Fruit fly (Drosophila melanogaster): Measurements from ENCODE around the gene COX7B.

The COX7B gene

dm6 chr3L:17381990-17382389 lies 43.3 kb upstream of the COX7B start:
- TF ChIP-seq CrebA (GFP tag; optimal IDR thresholded peaks at IDR 0.05; ENCODE audit: borderline replicate concordance) (no peak), dsf (GFP tag; optimal IDR thresholded peaks at IDR 0.05; ENCODE audit: borderline replicate concordance) (no peak), Hr83 (GFP tag; optimal IDR thresholded peaks at IDR 0.05; ENCODE audit: poor library complexity, severe bottlenecking) (no peak), tai (GFP tag; optimal IDR thresholded peaks at IDR 0.05) (no peak), usp (GFP tag; optimal IDR thresholded peaks at IDR 0.05) (no peak), Sp1 (GFP tag; optimal IDR thresholded peaks at IDR 0.05) (no peak), Dif (GFP tag; optimal IDR thresholded peaks at IDR 0.05; ENCODE audit: partially characterized antibody) (no peak), HLH106 (tag; optimal IDR thresholded peaks at IDR 0.05) (no peak), jim (GFP tag; optimal IDR thresholded peaks at IDR 0.05) (no peak), ey (GFP tag; optimal IDR thresholded peaks at IDR 0.05) (no peak), fru (GFP tag; optimal IDR thresholded peaks at IDR 0.05) (no peak), woc (GFP tag; optimal IDR thresholded peaks at IDR 0.05) (no peak), foxo (GFP tag; optimal IDR thresholded peaks at IDR 0.05) (no peak), Jra (GFP tag; optimal IDR thresholded peaks at IDR 0.05) (no peak), N (GFP tag; optimal IDR thresholded peaks at IDR 0.05) (no peak), CG9705 (GFP tag; optimal IDR thresholded peaks at IDR 0.05) (no peak), psq (GFP tag; optimal IDR thresholded peaks at IDR 0.05) (no peak)

- TF ChIP-seq Myc (optimal IDR thresholded peaks at IDR 0.05) (no peak), Jra (GFP tag; optimal IDR thresholded peaks at IDR 0.05) (no peak), fru (GFP tag; optimal IDR thresholded peaks at IDR 0.05) (no peak), Dif (GFP tag; optimal IDR thresholded peaks at IDR 0.05; ENCODE audit: partially characterized antibody) (no peak), usp (GFP tag; optimal IDR thresholded peaks at IDR 0.05) (no peak), Hr78 (GFP tag; optimal IDR thresholded peaks at IDR 0.05) (no peak), CG9705 (GFP tag; optimal IDR thresholded peaks at IDR 0.05) (no peak)
Observed at dm6 chr3L:17382628-17383027, 42.6 kb upstream of the COX7B start, which contains the start of gene CG13728. Gene CG13728, minus strand, starts transcription at chr3L:17382728.

DNA sequence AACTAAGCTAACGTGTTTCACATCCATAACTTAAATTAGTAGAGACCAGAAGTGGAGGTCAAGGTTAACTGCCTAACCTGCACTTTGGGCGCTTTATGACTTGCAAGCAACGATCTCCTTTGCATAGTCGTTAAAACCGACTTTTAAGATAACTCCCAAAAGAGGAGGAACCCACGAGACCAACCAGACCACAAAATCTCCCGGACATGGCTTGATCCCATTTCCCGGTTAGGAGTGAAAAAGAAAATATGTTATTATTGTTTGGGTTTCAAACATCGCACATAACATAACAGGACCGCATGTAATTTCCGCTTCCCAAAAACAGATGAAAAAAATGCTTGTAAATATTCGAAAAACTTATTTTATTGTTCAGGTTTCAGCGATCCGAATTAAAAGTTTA lies 42.0 kb upstream of the COX7B start:
- TF ChIP-seq psq (GFP tag; optimal IDR thresholded peaks at IDR 0.05) (no peak), woc (GFP tag; optimal IDR thresholded peaks at IDR 0.05) (no peak), Mio (GFP tag; optimal IDR thresholded peaks at IDR 0.05) (no peak), dl (GFP tag; optimal IDR thresholded peaks at IDR 0.05; ENCODE audit: insufficient read depth in 1 of 2, partially characterized antibody in 2 of 2) (no peak), Hr83 (GFP tag; optimal IDR thresholded peaks at IDR 0.05; ENCODE audit: poor library complexity, severe bottlenecking) (no peak), CG9705 (GFP tag; optimal IDR thresholded peaks at IDR 0.05) (no peak), Dif (GFP tag; optimal IDR thresholded peaks at IDR 0.05; ENCODE audit: partially characterized antibody) (no peak), Rel (GFP tag; optimal IDR thresholded peaks at IDR 0.05) (no peak), Rel (tag; optimal IDR thresholded peaks at IDR 0.05) (no peak), GATAd (GFP tag; optimal IDR thresholded peaks at IDR 0.05) (no peak), CrebA (GFP tag; optimal IDR thresholded peaks at IDR 0.05; ENCODE audit: borderline replicate concordance) (no peak), Vsx2 (GFP tag; optimal IDR thresholded peaks at IDR 0.05; ENCODE audit: partially characterized antibody) (no peak), lola (GFP tag; optimal IDR thresholded peaks at IDR 0.05) (no peak), HLH106 (tag; optimal IDR thresholded peaks at IDR 0.05) (no peak), Myc (optimal IDR thresholded peaks at IDR 0.05) (no peak), Hr78 (GFP tag; optimal IDR thresholded peaks at IDR 0.05) (no peak), N (GFP tag; optimal IDR thresholded peaks at IDR 0.05) (no peak), h (GFP tag; optimal IDR thresholded peaks at IDR 0.05) (no peak), Abd-B (GFP tag; optimal IDR thresholded peaks at IDR 0.05) (no peak), CG32264 (GFP tag; optimal IDR thresholded peaks at IDR 0.05) (no peak), sv (GFP tag; optimal IDR thresholded peaks at IDR 0.05) (no peak)

- TF ChIP-seq dl (GFP tag; optimal IDR thresholded peaks at IDR 0.05; ENCODE audit: insufficient read depth in 1 of 2, partially characterized antibody in 2 of 2) (no peak), Myc (optimal IDR thresholded peaks at IDR 0.05) (no peak), N (GFP tag; optimal IDR thresholded peaks at IDR 0.05) (no peak), HLH106 (tag; optimal IDR thresholded peaks at IDR 0.05) (no peak), ey (GFP tag; optimal IDR thresholded peaks at IDR 0.05) (no peak), Jra (GFP tag; optimal IDR thresholded peaks at IDR 0.05) (no peak), foxo (GFP tag; optimal IDR thresholded peaks at IDR 0.05) (no peak), sage (GFP tag; optimal IDR thresholded peaks at IDR 0.05) (no peak), Abd-B (GFP tag; optimal IDR thresholded peaks at IDR 0.05) (no peak)
Observed at dm6 chr3L:17383714-17384113, 41.6 kb upstream of the COX7B start.
